Fruit fly (Drosophila melanogaster): Measurements from ENCODE around the gene CG14408.

Gene CG14408

dm6 chrX:14825922-14826617, 5.8 kb downstream of the CG14408 start, which contains the start of gene rut (continued):
- TF ChIP-seq Nf-YB (GFP tag; optimal IDR thresholded peaks at IDR 0.05) (no peak), CG32532 (GFP tag; IDR thresholded peaks at IDR 0.05) (peak; percentile 61), CG1603 (tag; optimal IDR thresholded peaks at IDR 0.05) (peak; percentile 36), seq (GFP tag; IDR thresholded peaks at IDR 0.05) (0 out of 2 replicates have a peak, but pooled peaks have one; percentile 6), caup (GFP tag; optimal IDR thresholded peaks at IDR 0.05; ENCODE audit: severe bottlenecking) (peak; percentile 5), oc (tag; optimal IDR thresholded peaks at IDR 0.05) (no peak), CG1024 (GFP tag; IDR thresholded peaks at IDR 0.05) (no peak), Adf1 (GFP tag; IDR thresholded peaks at IDR 0.05) (peak; percentile 52), BtbVII (GFP tag; optimal IDR thresholded peaks at IDR 0.05) (no peak), ssp (GFP tag; IDR thresholded peaks at IDR 0.05) (0 out of 2 replicates have a peak, but pooled peaks have one; percentile 21), CG10321 (GFP tag; IDR thresholded peaks at IDR 0.05) (no peak), CG2129 (GFP tag; IDR thresholded peaks at IDR 0.05; ENCODE audit: partially characterized antibody) (peak; percentile 65), CG15514 (GFP tag; optimal IDR thresholded peaks at IDR 0.05) (peak; percentile 69), Usf (GFP tag; optimal IDR thresholded peaks at IDR 0.05) (no peak), ham (GFP tag; IDR thresholded peaks at IDR 0.05) (no peak), disco-r (GFP tag; optimal IDR thresholded peaks at IDR 0.05) (no peak), CG12219 (GFP tag; optimal IDR thresholded peaks at IDR 0.05) (no peak), MBD-R2 (GFP tag; IDR thresholded peaks at IDR 0.05) (peak; percentile 43; the same call in 1 of the 2 replicates), Vsx1 (GFP tag; optimal IDR thresholded peaks at IDR 0.05) (no peak), CG12744 (GFP tag; optimal IDR thresholded peaks at IDR 0.05) (peak; percentile 25), E2f2 (GFP tag; IDR thresholded peaks at IDR 0.05) (peak; percentile 55; the same call in 1 of the 2 replicates), CG2120 (GFP tag; optimal IDR thresholded peaks at IDR 0.05) (peak; percentile 32), CG10274 (GFP tag; optimal IDR thresholded peaks at IDR 0.05) (peak; percentile 14), CG6765 (GFP tag; optimal IDR thresholded peaks at IDR 0.05) (no peak), CG14441 (GFP tag; IDR thresholded peaks at IDR 0.05) (0 out of 2 replicates have a peak, but pooled peaks have one; percentile 19), Trl (optimal IDR thresholded peaks at IDR 0.05) (no peak), Trl (GFP tag; optimal IDR thresholded peaks at IDR 0.05) (peak; percentile 49), CG4730 (GFP tag; IDR thresholded peaks at IDR 0.05) (no peak), Doc3 (GFP tag; IDR thresholded peaks at IDR 0.05; ENCODE audit: partially characterized antibody) (peak; percentile 90), kni (GFP tag; optimal IDR thresholded peaks at IDR 0.05) (no peak), CG8359 (GFP tag; optimal IDR thresholded peaks at IDR 0.05; ENCODE audit: borderline replicate concordance) (no peak), Hr39 (optimal IDR thresholded peaks at IDR 0.05) (no peak), CG6175 (GFP tag; IDR thresholded peaks at IDR 0.05) (peak; percentile 95), CG16815 (GFP tag; optimal IDR thresholded peaks at IDR 0.05) (no peak), fd102C (GFP tag; optimal IDR thresholded peaks at IDR 0.05) (no peak), zfh1 (GFP tag; IDR thresholded peaks at IDR 0.05) (0 out of 3 replicates have a peak, but pooled peaks have one; percentile 9), CG1647 (GFP tag; optimal IDR thresholded peaks at IDR 0.05) (peak; percentile 9), bbx (GFP tag; IDR thresholded peaks at IDR 0.05; ENCODE audit: partially characterized antibody) (peak; percentile 97), bsh (GFP tag; optimal IDR thresholded peaks at IDR 0.05) (peak in 1 of 2 experiments; percentile 27), tap (tag; optimal IDR thresholded peaks at IDR 0.05) (no peak), sna (GFP tag; IDR thresholded peaks at IDR 0.05; ENCODE audit: partially characterized antibody) (peak; percentile 89), CG7357 (GFP tag; IDR thresholded peaks at IDR 0.05) (no peak), CG9727 (GFP tag; optimal IDR thresholded peaks at IDR 0.05) (no peak), vfl (GFP tag; optimal IDR thresholded peaks at IDR 0.05) (no peak), Abd-B (GFP tag; optimal IDR thresholded peaks at IDR 0.05) (no peak), CG4707 (GFP tag; optimal IDR thresholded peaks at IDR 0.05) (no peak), CG8944 (GFP tag; optimal IDR thresholded peaks at IDR 0.05) (no peak), CG6689 (GFP tag; IDR thresholded peaks at IDR 0.05) (0 out of 2 replicates have a peak, but pooled peaks have one; percentile 7), fd3F (GFP tag; optimal IDR thresholded peaks at IDR 0.05) (no peak)

Data from whole organism, embryonic.